Fruit fly (Drosophila melanogaster): Measurements from ENCODE around the gene CG17646.

CG17646 gene

dm6 chr2L:1787929-1788328 lies 55.6 kb downstream of the CG17646 start:
- no peak for TF ChIP-seq tj (GFP tag; optimal IDR thresholded peaks at IDR 0.05)

- TF ChIP-seq Clk (GFP tag; optimal IDR thresholded peaks at IDR 0.05) (no peak), kay (GFP tag; ENCODE audit: borderline replicate concordance) (no peak), CG11617 (GFP tag; optimal IDR thresholded peaks at IDR 0.05) (no peak), CG1620 (GFP tag; optimal IDR thresholded peaks at IDR 0.05) (no peak), pad (GFP tag; optimal IDR thresholded peaks at IDR 0.05) (no peak), Hr96 (GFP tag; optimal IDR thresholded peaks at IDR 0.05) (no peak), CG12768 (GFP tag; optimal IDR thresholded peaks at IDR 0.05) (no peak), CG5204 (GFP tag; optimal IDR thresholded peaks at IDR 0.05) (no peak), CG33017 (tag; optimal IDR thresholded peaks at IDR 0.05) (no peak), toe (GFP tag; optimal IDR thresholded peaks at IDR 0.05) (no peak), tj (GFP tag; optimal IDR thresholded peaks at IDR 0.05) (no peak), CG7045 (GFP tag; optimal IDR thresholded peaks at IDR 0.05) (no peak), bab1 (GFP tag; optimal IDR thresholded peaks at IDR 0.05) (no peak), Crg-1 (GFP tag; optimal IDR thresholded peaks at IDR 0.05) (no peak), ovo (GFP tag; optimal IDR thresholded peaks at IDR 0.05) (no peak)
Measured at dm6 chr2L:1790261-1790660, 57.9 kb downstream of the CG17646 start, which contains the start of gene Gr22d. Gene Gr22d (minus strand): TSS chr2L:1790361.

- TF ChIP-seq Clk (GFP tag; optimal IDR thresholded peaks at IDR 0.05) (no peak), bab1 (GFP tag; optimal IDR thresholded peaks at IDR 0.05) (no peak), CG12768 (GFP tag; optimal IDR thresholded peaks at IDR 0.05) (no peak), kay (GFP tag; ENCODE audit: borderline replicate concordance) (no peak), CG1620 (GFP tag; optimal IDR thresholded peaks at IDR 0.05) (no peak), Crg-1 (GFP tag; optimal IDR thresholded peaks at IDR 0.05) (no peak), Hr96 (GFP tag; optimal IDR thresholded peaks at IDR 0.05) (no peak), CG7045 (GFP tag; optimal IDR thresholded peaks at IDR 0.05) (no peak), toe (GFP tag; optimal IDR thresholded peaks at IDR 0.05) (no peak), cic (GFP tag; optimal IDR thresholded peaks at IDR 0.05) (no peak), CG14711 (tag; optimal IDR thresholded peaks at IDR 0.05) (no peak), CG11617 (GFP tag; optimal IDR thresholded peaks at IDR 0.05) (no peak), CG33017 (tag; optimal IDR thresholded peaks at IDR 0.05) (no peak), pad (GFP tag; optimal IDR thresholded peaks at IDR 0.05) (no peak), CG7101 (tag; optimal IDR thresholded peaks at IDR 0.05) (no peak)
Measured at dm6 chr2L:1791723-1792122, 59.4 kb downstream of the CG17646 start, which contains the start of gene Gr22c. Gene Gr22c (minus strand): TSS chr2L:1791823.

dm6 chr2L:1793168-1793567 lies 60.8 kb downstream of the CG17646 start, which contains the start of gene Gr22b:
Gene Gr22b (minus strand): TSS chr2L:1793268.
- TF ChIP-seq ovo (GFP tag; optimal IDR thresholded peaks at IDR 0.05): no peak
- TF ChIP-seq kay (GFP tag; ENCODE audit: borderline replicate concordance): no peak

dm6 chr2L:1794817-1795216 lies 62.5 kb downstream of the CG17646 start, which contains the start of gene Gr22a:
Gene Gr22a (minus strand): TSS chr2L:1794917.
- TF ChIP-seq CG7101 (tag; optimal IDR thresholded peaks at IDR 0.05) (no peak), CG14711 (tag; optimal IDR thresholded peaks at IDR 0.05) (no peak), CG11617 (GFP tag; optimal IDR thresholded peaks at IDR 0.05) (no peak), ovo (GFP tag; optimal IDR thresholded peaks at IDR 0.05) (no peak)

Measured in whole organism, adult.